Fruit fly (Drosophila melanogaster) whole organism, wandering third instar larva: Measurements from ENCODE around the gene CG33189.

Source experiments
- Dfd ChIP-seq: fragments of >200 bp; optimal IDR thresholded peaks from 2 replicates; lab custom pipeline; 2017; ENCODE audit warnings: missing biosample characterization, missing genetic modification characterization
- Hr78 ChIP-seq: fragments of >200 bp; optimal IDR thresholded peaks from 2 replicates; lab custom pipeline; 2017; ENCODE audit warnings: missing biosample characterization, missing genetic modification characterization
- OdsH ChIP-seq: fragments of 200-800 bp; sonication (Bioruptor generic); optimal IDR thresholded peaks from 2 replicates; lab custom pipeline; 2016; ENCODE audit warnings: missing biosample characterization, mild to moderate bottlenecking, missing genetic modification characterization
- dmrt93B ChIP-seq: fragments of 200-800 bp; sonication (Bioruptor generic); optimal IDR thresholded peaks from 2 replicates; lab custom pipeline; 2018; ENCODE audit warnings: missing biosample characterization, mild to moderate bottlenecking, missing genetic modification characterization
- foxo ChIP-seq, 2 experiments: fragments of 200-800 bp; sonication (Bioruptor generic); optimal IDR thresholded peaks; 2 replicates in 1 of 2; 3 replicates in 1 of 2; lab custom pipeline; 2016 to 2017; ENCODE audit warnings: missing biosample characterization in 2 of 2, missing genetic modification characterization in 2 of 2
- sage ChIP-seq: fragments of 200-800 bp; sonication (Bioruptor generic); optimal IDR thresholded peaks from 2 replicates; lab custom pipeline; 2016; ENCODE audit warnings: missing biosample characterization, mild to moderate bottlenecking, missing genetic modification characterization
- usp ChIP-seq: fragments of >200 bp; optimal IDR thresholded peaks from 2 replicates; lab custom pipeline; 2017; ENCODE audit warnings: missing biosample characterization, missing genetic modification characterization

DNA sequence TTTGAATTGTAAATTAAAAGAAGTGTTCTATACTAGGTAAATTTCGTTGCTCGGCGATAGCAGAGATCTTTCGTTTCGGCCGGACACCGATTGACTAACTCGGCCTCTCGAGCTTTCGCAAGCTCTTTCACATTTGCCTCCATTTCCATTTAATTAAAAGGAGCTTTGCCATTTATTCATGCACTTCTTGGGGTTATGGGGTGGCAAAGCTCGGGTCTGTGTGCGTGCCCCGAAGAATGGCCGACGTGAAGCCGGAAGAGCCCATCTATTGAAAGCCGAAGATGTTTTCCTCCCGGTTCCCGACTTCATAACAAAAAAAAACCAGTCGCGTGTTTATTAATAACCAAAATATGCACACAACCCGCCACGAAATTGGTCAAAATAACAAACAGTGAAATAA, 19.3 kb upstream of the CG33189 start:
- TF ChIP-seq foxo (GFP tag; optimal IDR thresholded peaks at IDR 0.05; lab: Kevin White, UChicago) (no peak), Hr78 (GFP tag; lab: Kevin White, UChicago) (no peak), sage (GFP tag; lab: Kevin White, UChicago) (no peak), OdsH (GFP tag; lab: Kevin White, UChicago) (no peak), usp (GFP tag; lab: Kevin White, UChicago) (no peak), Dfd (no peak), dmrt93B (no peak)
